Worm (Caenorhabditis elegans): ENCODE data around the gene F32D8.11.

ce11 chrV:10870050-10870449 lies 18.9 kb downstream of the F32D8.11 start:
- TF ChIP-seq him-1 (tag; optimal IDR thresholded peaks at IDR 0.05): no peak
- no peak for TF ChIP-seq W03F9.2 (tag; optimal IDR thresholded peaks at IDR 0.05)
